Worm (Caenorhabditis elegans) whole organism, L2 larva: ENCODE data around the gene rpl-10.

ENCODE experiments used
- ZK546.5 ChIP-seq: sonication (generic microtip); optimal IDR thresholded peaks from 2 replicates; lab custom pipeline; 2017; ENCODE audit warnings: missing biosample characterization, missing genetic modification characterization
- ceh-82 ChIP-seq: fragments of 150-350 bp; optimal IDR thresholded peaks from 2 replicates; lab custom pipeline; 2014; ENCODE audit warnings: missing biosample characterization, missing genetic modification characterization
- elt-3 ChIP-seq: sonication (generic microtip); optimal IDR thresholded peaks from 2 replicates; lab custom pipeline; 2017; ENCODE audit warnings: missing biosample characterization, missing genetic modification characterization
- gmeb-1 ChIP-seq: fragments of 150-350 bp; optimal IDR thresholded peaks from 2 replicates; lab custom pipeline; 2014; ENCODE audit warnings: missing biosample characterization, missing genetic modification characterization
- lin-13 ChIP-seq: fragments of 150-350 bp; optimal IDR thresholded peaks from 2 replicates; lab custom pipeline; 2014; ENCODE audit warnings: missing biosample characterization, missing genetic modification reagents, missing genetic modification characterization
- lin-39 ChIP-seq: fragments of 150-350 bp; optimal IDR thresholded peaks from 2 replicates; lab custom pipeline; 2014; ENCODE audit warnings: missing biosample characterization, missing genetic modification reagents, missing genetic modification characterization
- mdl-1 ChIP-seq, 2 experiments: fragments of 150-350 bp in 1 of 2; sonication (generic microtip) in 1 of 2; optimal IDR thresholded peaks; 2 replicates each; lab custom pipeline; 2017; ENCODE audit warnings: missing biosample characterization in 2 of 2, missing genetic modification characterization in 2 of 2
- nhr-12 ChIP-seq: fragments of 150-350 bp; optimal IDR thresholded peaks from 2 replicates; lab custom pipeline; 2014; ENCODE audit warnings: missing biosample characterization, missing genetic modification characterization
- nhr-77 ChIP-seq: fragments of 150-350 bp; optimal IDR thresholded peaks from 2 replicates; lab custom pipeline; 2014; ENCODE audit warnings: missing biosample characterization, missing genetic modification characterization
- skn-1 ChIP-seq: sonication (generic microtip); optimal IDR thresholded peaks from 2 replicates; lab custom pipeline; 2017; ENCODE audit warnings: missing biosample characterization, missing genetic modification characterization
- sma-3 ChIP-seq: sonication (generic microtip); optimal IDR thresholded peaks from 2 replicates; lab custom pipeline; 2016; ENCODE audit warnings: missing genetic modification reagents, missing genetic modification characterization, missing compliant biosample characterization
- snpc-4 ChIP-seq: fragments of 150-350 bp; optimal IDR thresholded peaks from 2 replicates; lab custom pipeline; 2014; ENCODE audit warnings: missing biosample characterization, missing genetic modification characterization
- unc-55 ChIP-seq: fragments of 150-350 bp; sonication (generic microtip); optimal IDR thresholded peaks from 3 replicates; lab custom pipeline; 2014; ENCODE audit warnings: missing biosample characterization, missing genetic modification reagents, missing genetic modification characterization
- ztf-11 ChIP-seq: sonication (generic microtip); optimal IDR thresholded peaks from 2 replicates; lab custom pipeline; 2017; ENCODE audit warnings: missing biosample characterization, missing genetic modification characterization

ce11 chrII:8137379-8137778 lies 6.3 kb upstream of the rpl-10 start:
- no peak for TF ChIP-seq ZK546.5 (tag; lab: Kevin White, UChicago)
- TF ChIP-seq mdl-1 (tag; optimal IDR thresholded peaks at IDR 0.05; lab: Kevin White, UChicago), result no peak
- TF ChIP-seq skn-1 (tag; lab: Kevin White, UChicago), result peak; percentile 16
- TF ChIP-seq ztf-11, result no peak
- TF ChIP-seq nhr-12 (tag; lab: Kevin White, UChicago), result no peak
- no peak for TF ChIP-seq lin-13
- no peak for TF ChIP-seq snpc-4 (tag; lab: Kevin White, UChicago)
- TF ChIP-seq lin-39, result no peak
- TF ChIP-seq gmeb-1, result peak; percentile 21
- peak; percentile 1 for TF ChIP-seq sma-3
- TF ChIP-seq unc-55 (GFP tag; lab: Kevin White, UChicago), result peak; percentile 29
- no peak for TF ChIP-seq nhr-77 (tag; lab: Kevin White, UChicago)
- TF ChIP-seq ceh-82 (tag; lab: Kevin White, UChicago), result no peak
- TF ChIP-seq elt-3 (tag; lab: Kevin White, UChicago), result no peak
